Fruit fly (Drosophila melanogaster) ovary, adult (tissue): ENCODE results near the gene mfrn.
"Not testable (repeated sequence)": the region's sequence is repeated elsewhere in the genome, so short reads cannot be mapped to it uniquely, and the experiment has no call there.

Experiments used
- CG17801 ChIP-seq: fragments of 200-800 bp; optimal IDR thresholded peaks from 2 replicates; lab custom pipeline; 2019; ENCODE audit warnings: missing biosample characterization, mild to moderate bottlenecking, missing genetic modification characterization, moderate library complexity; ENCODE audit not compliant: partially characterized antibody

mfrn gene

DNA sequence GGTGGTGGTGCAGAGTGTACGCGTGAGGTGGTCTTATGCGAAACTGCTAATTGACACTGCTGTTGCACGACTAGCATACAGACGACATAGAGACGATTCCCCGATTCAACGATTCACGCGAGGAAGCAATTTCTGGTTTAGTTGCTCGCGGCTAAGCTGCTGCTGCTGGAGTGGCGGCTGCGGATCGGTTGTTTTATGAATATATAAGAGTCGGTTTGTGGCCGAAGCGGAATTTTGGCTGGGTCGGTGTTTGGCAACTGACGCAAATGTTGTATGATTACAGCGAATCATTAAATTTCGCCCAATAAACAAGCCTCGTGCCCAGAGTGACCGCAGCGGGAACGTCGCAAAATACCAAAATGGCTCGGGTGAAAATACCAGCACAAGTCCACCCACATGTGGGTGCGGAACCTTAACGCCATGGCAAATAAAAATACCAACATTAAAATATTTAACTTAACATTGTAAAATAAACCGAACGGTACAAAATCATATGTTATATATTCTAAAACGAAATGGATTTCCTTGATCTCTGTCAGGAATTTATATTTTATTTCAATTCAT, at the start of gene mfrn:
Gene mfrn (minus strand): TSS at position 340 of the 564 bp plus-strand sequence.
- no peak for TF ChIP-seq CG17801 (GFP tag; lab: Kevin White, UChicago)

DNA sequence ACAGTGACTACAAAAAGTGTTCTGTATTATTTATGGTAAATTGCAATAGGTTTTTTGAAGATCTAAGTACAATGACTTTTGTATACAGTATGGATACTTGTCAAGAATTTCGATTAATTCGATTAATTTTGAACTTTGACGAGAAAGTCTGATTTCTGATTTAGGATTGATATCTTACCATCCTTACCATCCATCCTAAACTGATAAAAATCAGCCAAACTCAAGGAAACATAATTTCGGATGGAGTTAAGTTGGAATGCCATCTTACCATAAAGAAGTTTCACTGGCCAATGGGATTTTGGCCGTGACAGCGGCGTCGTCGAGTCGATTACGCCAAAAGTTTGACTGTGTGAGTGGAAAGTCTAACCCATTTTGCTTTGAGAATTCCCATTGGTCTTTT, 42.8 kb upstream of the mfrn start, which contains the start of gene CG4815:
Gene CG4815 (minus strand): TSS at position 101 of the 400 bp plus-strand sequence.
- no peak for TF ChIP-seq CG17801 (GFP tag; lab: Kevin White, UChicago)

DNA sequence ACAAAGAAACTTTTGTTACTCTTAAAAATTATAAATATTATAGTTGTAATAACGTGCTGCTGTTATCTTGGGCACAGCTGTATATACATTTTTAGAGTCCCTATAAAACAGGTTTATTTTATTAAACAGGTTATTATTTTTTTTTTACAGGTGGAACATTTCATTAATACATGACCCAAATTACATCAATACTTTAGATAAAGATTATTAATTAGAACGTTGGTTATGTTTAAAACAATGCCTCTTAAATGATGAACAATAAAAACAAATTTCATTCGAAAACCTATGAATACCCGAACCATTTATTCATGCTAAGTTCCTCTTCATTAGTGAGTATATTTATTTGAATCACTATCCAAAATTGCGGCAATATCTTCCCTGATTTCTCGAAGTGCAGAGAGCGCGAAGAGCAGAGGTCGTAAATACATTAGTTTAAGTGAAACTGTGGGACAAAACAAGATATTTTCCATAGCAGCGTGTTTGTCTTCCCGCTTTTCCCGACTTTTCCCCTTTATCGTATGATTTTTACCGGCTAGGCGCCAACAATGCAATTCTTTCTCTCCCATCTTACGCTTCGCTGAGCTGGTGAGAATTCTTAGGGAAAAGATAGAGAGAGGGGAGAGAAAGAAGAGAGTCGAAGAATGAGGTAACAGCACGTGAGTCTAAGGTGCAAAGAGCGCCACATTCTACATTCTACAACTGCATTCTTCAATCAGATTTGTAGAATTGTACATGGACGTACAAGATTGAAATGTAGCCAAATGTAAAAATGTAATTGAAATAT, 41.0 kb upstream of the mfrn start:
- TF ChIP-seq CG17801 (GFP tag; lab: Kevin White, UChicago), result peak; percentile 15

DNA sequence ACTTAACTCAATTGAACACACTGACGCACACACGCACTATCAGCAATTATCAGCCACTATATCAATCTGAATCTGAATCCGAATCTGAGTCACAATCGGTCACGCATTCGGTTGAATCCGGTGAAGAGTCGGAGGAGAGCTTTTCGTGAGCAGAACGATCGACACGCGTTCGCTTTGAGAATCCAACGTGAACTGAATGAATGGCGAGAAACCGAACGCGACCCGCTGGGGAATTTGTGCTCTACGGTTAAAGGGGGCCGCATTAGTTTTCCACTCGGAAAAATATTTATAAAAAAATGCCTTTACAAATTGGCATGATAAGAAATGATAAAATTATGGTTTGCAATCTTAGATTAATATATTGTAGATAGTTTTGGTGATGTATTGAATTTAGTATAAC, 40.4 kb upstream of the mfrn start, which contains the start of gene betaTub97EF:
Gene betaTub97EF (minus strand): TSS at position 196 of the 400 bp plus-strand sequence.
- TF ChIP-seq CG17801 (GFP tag; lab: Kevin White, UChicago), result no peak

DNA sequence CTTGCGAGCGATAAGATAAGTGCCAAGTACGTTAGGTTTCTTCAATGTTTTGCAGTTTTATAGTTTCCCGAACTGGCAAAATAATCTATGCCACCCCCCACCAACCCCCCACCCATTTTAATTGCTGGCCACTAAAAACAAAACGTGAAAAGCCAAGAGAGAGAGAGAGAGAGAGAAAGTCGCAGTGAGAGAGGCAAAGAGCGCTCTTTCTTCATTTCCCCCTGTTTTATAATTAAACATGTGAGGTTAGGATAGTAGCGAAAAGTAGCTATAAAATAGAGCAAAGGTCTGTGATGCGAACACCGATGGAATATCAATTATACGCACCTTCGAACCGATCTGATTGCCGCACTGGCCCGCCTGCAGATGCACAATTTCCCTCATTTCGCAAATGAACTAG, 40.0 kb upstream of the mfrn start:
- no peak for TF ChIP-seq CG17801 (GFP tag; lab: Kevin White, UChicago)

DNA sequence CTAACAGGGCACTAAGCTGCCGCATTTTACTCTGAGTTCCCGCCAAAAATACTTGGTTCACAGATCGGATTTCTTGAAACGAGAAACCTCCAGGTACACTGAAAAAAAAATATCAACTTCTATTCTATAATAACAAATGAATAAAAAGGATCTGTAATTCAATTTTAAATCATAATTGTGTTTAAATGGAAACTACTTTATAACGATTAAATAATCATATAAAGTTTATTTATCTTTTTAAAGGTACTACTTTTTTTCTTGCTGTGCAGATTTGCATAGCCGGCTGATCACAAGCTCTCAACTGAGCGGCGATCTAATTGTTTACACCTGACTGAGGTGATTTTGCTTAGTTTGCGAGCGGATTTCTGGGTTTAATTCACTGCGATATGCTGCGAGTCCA, 39.5 kb upstream of the mfrn start:
- TF ChIP-seq CG17801 (GFP tag; lab: Kevin White, UChicago), result peak; percentile 61

DNA sequence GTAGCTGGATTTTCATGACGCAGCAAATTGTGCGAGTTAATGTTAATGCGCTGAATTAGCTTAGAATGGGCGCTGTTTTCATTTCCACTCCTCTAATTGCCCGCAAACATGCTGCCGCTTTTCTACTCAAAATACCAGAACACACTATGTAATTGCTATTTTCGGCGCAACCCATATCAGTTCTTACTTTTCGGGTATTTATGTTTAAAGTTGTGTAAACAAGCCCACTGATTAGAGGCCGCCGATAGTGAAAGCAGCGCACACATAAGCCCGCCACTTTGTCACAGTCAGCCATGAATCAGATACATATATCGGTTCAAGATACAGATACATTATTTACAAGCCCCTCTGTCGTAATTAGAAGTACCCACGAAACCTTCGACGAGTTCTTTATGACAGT, 39.0 kb upstream of the mfrn start:
- TF ChIP-seq CG17801 (GFP tag; lab: Kevin White, UChicago), result no peak

DNA sequence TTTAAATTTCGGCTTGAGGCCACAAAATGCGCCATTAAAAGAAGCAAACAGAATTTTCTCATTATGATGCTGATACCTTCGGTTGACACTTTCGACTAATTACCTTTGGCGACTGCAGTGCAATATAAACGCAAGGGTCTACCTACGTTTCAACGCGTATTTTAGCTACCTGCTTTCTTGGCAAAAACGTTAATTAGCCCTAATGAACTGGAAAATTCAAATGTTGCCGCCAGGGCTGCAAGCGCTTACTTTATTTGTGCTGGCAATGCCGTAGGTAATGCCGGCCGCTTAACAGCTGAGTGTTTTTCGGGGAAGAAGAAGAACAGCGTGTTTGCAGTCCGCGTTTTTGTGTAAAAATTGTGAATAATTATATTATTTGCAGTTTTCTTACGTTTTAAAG, 15.3 kb upstream of the mfrn start, which contains the start of the genes CG31131 and CG4849:
Gene CG31131 (minus strand): TSS at position 101 of the 400 bp plus-strand sequence.
Gene CG4849 (plus strand): TSS at position 297 of the 400 bp plus-strand sequence.
- not testable (repeated sequence) for TF ChIP-seq CG17801 (GFP tag; lab: Kevin White, UChicago)

DNA sequence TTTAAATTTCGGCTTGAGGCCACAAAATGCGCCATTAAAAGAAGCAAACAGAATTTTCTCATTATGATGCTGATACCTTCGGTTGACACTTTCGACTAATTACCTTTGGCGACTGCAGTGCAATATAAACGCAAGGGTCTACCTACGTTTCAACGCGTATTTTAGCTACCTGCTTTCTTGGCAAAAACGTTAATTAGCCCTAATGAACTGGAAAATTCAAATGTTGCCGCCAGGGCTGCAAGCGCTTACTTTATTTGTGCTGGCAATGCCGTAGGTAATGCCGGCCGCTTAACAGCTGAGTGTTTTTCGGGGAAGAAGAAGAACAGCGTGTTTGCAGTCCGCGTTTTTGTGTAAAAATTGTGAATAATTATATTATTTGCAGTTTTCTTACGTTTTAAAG, 12.7 kb upstream of the mfrn start, which contains the start of gene CG31253:
Gene CG31253 (minus strand): TSS at position 101 of the 400 bp plus-strand sequence.
- TF ChIP-seq CG17801 (GFP tag; lab: Kevin White, UChicago), result not testable (repeated sequence)

DNA sequence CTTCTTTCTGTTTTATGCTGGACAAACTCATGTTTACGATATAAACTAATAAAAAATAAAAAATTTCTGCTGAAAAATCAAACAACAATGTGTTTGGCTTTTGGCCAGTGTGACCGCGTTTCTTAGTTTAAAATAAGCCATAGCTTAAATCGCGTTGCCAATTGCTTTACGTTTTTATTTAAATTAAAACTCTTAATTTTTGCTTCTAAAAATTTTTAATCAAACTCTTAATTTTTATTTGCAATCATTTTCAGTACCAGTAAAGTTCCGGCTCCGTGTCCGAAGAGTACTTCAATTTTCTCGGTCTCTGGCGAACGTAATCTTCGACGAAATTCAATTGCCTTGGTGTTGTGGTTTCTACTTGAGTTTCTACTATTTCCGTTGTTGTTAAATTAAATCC, 11.3 kb upstream of the mfrn start, which contains the start of the genes CG42487 and CG4884:
Gene CG42487 (minus strand): TSS at position 101 of the 400 bp plus-strand sequence.
Gene CG4884 (minus strand): TSS at position 101 of the 400 bp plus-strand sequence.
- TF ChIP-seq CG17801 (GFP tag; lab: Kevin White, UChicago), result not testable (repeated sequence)

DNA sequence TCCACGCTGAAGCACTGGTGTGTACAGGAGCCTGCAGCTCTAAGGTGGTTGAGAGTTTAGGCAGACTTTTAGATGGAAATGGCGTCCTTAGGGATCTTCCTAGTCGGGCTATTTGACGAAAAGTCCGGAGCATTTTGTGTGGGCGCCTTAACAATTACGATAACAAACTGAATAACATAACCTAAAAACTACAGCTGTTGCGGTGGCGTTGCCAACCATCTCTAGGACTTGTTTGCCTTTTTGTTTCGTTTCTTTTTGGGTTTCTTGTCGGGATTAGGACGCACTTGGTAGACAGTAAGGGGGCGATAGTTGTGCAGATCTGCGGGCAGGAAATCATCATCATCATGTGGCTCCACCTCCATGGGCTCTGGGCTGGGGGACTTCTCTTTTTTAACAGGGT, 10.1 kb upstream of the mfrn start:
- TF ChIP-seq CG17801 (GFP tag; lab: Kevin White, UChicago), result no peak

DNA sequence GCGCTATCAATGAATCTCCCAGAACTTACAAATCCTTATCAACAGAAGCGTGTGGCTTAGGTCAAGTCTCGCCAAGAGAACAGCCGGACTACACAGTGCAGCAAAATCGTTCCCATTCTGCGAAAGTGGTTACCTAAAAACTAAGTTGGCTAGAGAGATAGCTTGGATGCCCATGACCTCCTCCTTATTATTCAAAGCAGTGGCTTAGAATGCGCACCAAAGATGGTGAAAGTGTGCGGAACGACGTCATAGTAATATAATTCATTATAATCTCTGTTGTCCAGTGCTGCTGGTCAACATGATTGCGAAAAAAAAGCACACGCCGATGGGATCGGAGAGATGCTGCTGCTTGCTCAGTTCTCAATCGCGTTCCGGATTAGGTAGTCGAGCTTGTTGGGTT, 6.7 kb upstream of the mfrn start, which contains the start of gene Nep7:
Gene Nep7 (plus strand): TSS at position 385 of the 400 bp plus-strand sequence.
- no peak for TF ChIP-seq CG17801 (GFP tag; lab: Kevin White, UChicago)

DNA sequence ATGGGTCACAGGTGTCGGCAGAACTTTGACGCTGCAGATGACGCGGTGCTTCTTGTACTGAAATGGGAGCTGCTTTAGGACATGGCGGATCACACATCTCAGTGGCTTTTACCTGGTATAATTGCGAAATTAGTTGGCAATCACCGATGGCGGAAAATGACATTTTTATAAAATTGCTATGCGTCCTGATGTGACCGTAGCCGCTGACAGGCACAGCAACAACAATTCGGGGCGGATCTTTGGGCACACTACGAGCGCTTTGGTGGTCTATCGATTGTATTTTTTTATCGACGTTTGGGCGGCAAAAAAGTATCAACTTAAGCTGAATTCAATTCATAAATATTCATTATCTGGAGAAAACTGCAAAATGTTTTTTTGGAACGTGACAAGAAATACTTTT, 6.1 kb upstream of the mfrn start, which contains the start of gene CG4951:
Gene CG4951 (minus strand): TSS at position 223 of the 400 bp plus-strand sequence.
- no peak for TF ChIP-seq CG17801 (GFP tag; lab: Kevin White, UChicago)

DNA sequence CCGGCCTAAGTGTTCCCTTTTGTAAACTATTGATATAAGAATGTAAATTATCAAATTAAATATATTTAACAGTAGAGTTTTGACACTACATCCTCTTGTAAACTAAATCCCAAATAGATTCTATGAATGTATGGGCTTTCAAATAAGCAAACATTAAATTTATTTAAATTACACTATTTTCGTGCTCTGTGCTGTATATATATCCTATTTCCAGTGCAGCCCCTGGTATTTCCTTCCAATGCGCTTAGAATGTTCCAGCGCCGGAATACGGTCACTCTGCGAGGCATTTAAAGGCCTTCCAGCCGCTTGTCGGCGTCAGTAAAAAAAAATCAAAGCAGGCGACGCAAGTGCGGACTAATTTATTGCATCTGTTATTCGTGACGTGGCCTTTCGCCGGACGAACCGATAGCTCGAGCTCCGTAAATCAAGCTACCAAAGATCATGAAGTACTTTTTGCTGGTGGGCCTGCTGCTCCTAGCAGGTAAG, 643 bp upstream of the mfrn start, which contains the start of gene Gp93:
Gene Gp93 (plus strand): TSS at position 291 of the 486 bp plus-strand sequence.
- TF ChIP-seq CG17801 (GFP tag; lab: Kevin White, UChicago), result peak; percentile 64
